Worm (Caenorhabditis elegans) whole organism, L1 larva: ENCODE measurements around the gene T24A6.16.
A peak's percentile ranks its signal among the peaks of the same experiment; 100 is the strongest.

ENCODE experiments used
- C34B4.2 ChIP-seq: sonication (generic microtip); optimal IDR thresholded peaks from 2 replicates; lab custom pipeline; 2017; ENCODE audit warnings: mild to moderate bottlenecking, missing genetic modification characterization, missing compliant biosample characterization
- F16B12.6 ChIP-seq: fragments of 150-350 bp; optimal IDR thresholded peaks from 2 replicates; lab custom pipeline; 2014; ENCODE audit warnings: missing biosample characterization, missing genetic modification characterization
- Y116A8C.19 ChIP-seq: sonication (generic microtip); optimal IDR thresholded peaks from 2 replicates; lab custom pipeline; 2016; ENCODE audit warnings: missing compliant biosample characterization, missing genetic modification characterization, borderline replicate concordance
- aha-1 ChIP-seq: fragments of 150-350 bp; optimal IDR thresholded peaks from 2 replicates; lab custom pipeline; 2014; ENCODE audit warnings: missing biosample characterization, missing genetic modification characterization
- alr-1 ChIP-seq: fragments of 200-800 bp; sonication (Bioruptor generic); optimal IDR thresholded peaks from 2 replicates; lab custom pipeline; 2018; ENCODE audit warnings: borderline replicate concordance, mild to moderate bottlenecking, missing genetic modification characterization, missing compliant biosample characterization
- aly-2 ChIP-seq: fragments of 150-350 bp; optimal IDR thresholded peaks from 2 replicates; lab custom pipeline; 2014; ENCODE audit warnings: missing biosample characterization, missing genetic modification characterization
- blmp-1 ChIP-seq: fragments of 150-350 bp; optimal IDR thresholded peaks from 2 replicates; lab custom pipeline; 2014; ENCODE audit warnings: missing biosample characterization, missing genetic modification characterization
- ceh-8 ChIP-seq: fragments of 200-800 bp; sonication (Bioruptor generic); optimal IDR thresholded peaks from 2 replicates; lab custom pipeline; 2018; ENCODE audit warnings: mild to moderate bottlenecking, missing genetic modification characterization, moderate library complexity, missing compliant biosample characterization
- ceh-82 ChIP-seq, 3 experiments: fragments of 150-350 bp in 1 of 3; sonication (generic microtip) in 2 of 3; optimal IDR thresholded peaks; 2 replicates each; lab custom pipeline; 2014 to 2017; ENCODE audit warnings: missing biosample characterization in 3 of 3, missing genetic modification characterization in 3 of 3
- efl-1 ChIP-seq, 4 experiments: fragments of 150-350 bp; optimal IDR thresholded peaks in 3 of 4; peaks in 1 of 4; 1 replicate in 1 of 4; 2 replicates in 3 of 4; lab custom pipeline; 2014; ENCODE audit warnings: missing biosample characterization in 2 of 4, missing genetic modification characterization in 2 of 4, missing genetic modification reagents in 2 of 4
- egl-27 ChIP-seq, 2 experiments: fragments of 150-350 bp in 1 of 2; sonication (generic microtip); optimal IDR thresholded peaks; 3 replicates each; lab custom pipeline; 2017 to 2018; ENCODE audit warnings: missing biosample characterization in 2 of 2, missing genetic modification characterization in 2 of 2, missing genetic modification reagents in 2 of 2
- elt-2 ChIP-seq: sonication (generic microtip); optimal IDR thresholded peaks from 2 replicates; lab custom pipeline; 2016; ENCODE audit warnings: missing genetic modification characterization, mild to moderate bottlenecking, inconsistent platforms, missing compliant biosample characterization, missing genetic modification reagents
- elt-3 ChIP-seq, 6 experiments: fragments of 150-350 bp in 1 of 6; sonication (generic microtip); optimal IDR thresholded peaks; 2 replicates each; lab custom pipeline; 2017 to 2018; ENCODE audit warnings: missing biosample characterization in 6 of 6, missing genetic modification characterization in 6 of 6, inconsistent platforms in 1 of 6
- fkh-10 ChIP-seq: sonication (generic microtip); optimal IDR thresholded peaks from 2 replicates; lab custom pipeline; 2017; ENCODE audit warnings: missing biosample characterization, missing genetic modification reagents, missing genetic modification characterization
- fkh-8 ChIP-seq: sonication (generic microtip); optimal IDR thresholded peaks from 2 replicates; lab custom pipeline; 2016; ENCODE audit warnings: mild to moderate bottlenecking, missing genetic modification characterization, missing compliant biosample characterization
- grh-1 ChIP-seq: fragments of 200-800 bp; sonication (Bioruptor generic); IDR thresholded peaks from 2 replicates; pipeline ENCODE4 v1.3.6; 2022; ENCODE audit warnings: missing genetic modification reagents, missing genetic modification characterization, missing compliant biosample characterization
- hpl-2 ChIP-seq: fragments of 150-350 bp; optimal IDR thresholded peaks from 2 replicates; lab custom pipeline; 2014; ENCODE audit warnings: missing biosample characterization, missing genetic modification reagents, missing genetic modification characterization
- irx-1 ChIP-seq: sonication (generic microtip); optimal IDR thresholded peaks from 2 replicates; lab custom pipeline; 2016; ENCODE audit warnings: missing genetic modification characterization, missing compliant biosample characterization
- isw-1 ChIP-seq: fragments of 200-800 bp; sonication (Bioruptor generic); IDR thresholded peaks from 2 replicates; pipeline ENCODE4 v1.3.6; 2022; ENCODE audit warnings: missing genetic modification characterization, missing compliant biosample characterization
- lin-39 ChIP-seq: fragments of 150-350 bp; optimal IDR thresholded peaks from 2 replicates; lab custom pipeline; 2014; ENCODE audit warnings: missing biosample characterization, missing genetic modification reagents, missing genetic modification characterization
- lsy-2 ChIP-seq, 2 experiments: fragments of 150-350 bp; optimal IDR thresholded peaks; 2 replicates each; lab custom pipeline; 2014; ENCODE audit warnings: missing biosample characterization in 2 of 2, missing genetic modification characterization in 2 of 2
- mdl-1 ChIP-seq, 2 experiments: fragments of 150-350 bp; optimal IDR thresholded peaks; 2 replicates each; lab custom pipeline; 2014 to 2017; ENCODE audit warnings: missing biosample characterization in 2 of 2, missing genetic modification characterization in 2 of 2, inconsistent platforms in 1 of 2
- nhr-237 ChIP-seq: fragments of 150-350 bp; optimal IDR thresholded peaks from 2 replicates; lab custom pipeline; 2014; ENCODE audit warnings: missing biosample characterization, missing genetic modification characterization
- nhr-71 ChIP-seq: sonication (generic microtip); optimal IDR thresholded peaks from 2 replicates; lab custom pipeline; 2016; ENCODE audit warnings: mild to moderate bottlenecking, missing genetic modification characterization, moderate library complexity, missing compliant biosample characterization
- nhr-76 ChIP-seq: sonication (generic microtip); optimal IDR thresholded peaks from 2 replicates; lab custom pipeline; 2017; ENCODE audit warnings: missing biosample characterization, missing genetic modification characterization
- nhr-84 ChIP-seq: sonication (generic microtip); optimal IDR thresholded peaks from 2 replicates; lab custom pipeline; 2017; ENCODE audit warnings: missing biosample characterization, missing genetic modification characterization
- nhr-90 ChIP-seq: sonication (generic microtip); optimal IDR thresholded peaks from 2 replicates; lab custom pipeline; 2016; ENCODE audit warnings: mild to moderate bottlenecking, missing genetic modification characterization, missing compliant biosample characterization; ENCODE audit not compliant: poor library complexity
- pag-3 ChIP-seq: sonication (generic microtip); optimal IDR thresholded peaks from 2 replicates; lab custom pipeline; 2017; ENCODE audit warnings: missing genetic modification characterization, mild to moderate bottlenecking, missing compliant biosample characterization, antibody characterized with exemption, borderline replicate concordance; ENCODE audit not compliant: insufficient read depth
- pax-3 ChIP-seq: fragments of 200-800 bp; sonication (Bioruptor generic); optimal IDR thresholded peaks from 2 replicates; lab custom pipeline; 2018; ENCODE audit warnings: mild to moderate bottlenecking, missing genetic modification characterization, moderate library complexity, missing compliant biosample characterization
- skn-1 ChIP-seq: fragments of 150-350 bp; optimal IDR thresholded peaks from 2 replicates; lab custom pipeline; 2014; ENCODE audit warnings: missing biosample characterization, missing genetic modification characterization
- snpc-4 ChIP-seq: fragments of 150-350 bp; optimal IDR thresholded peaks from 2 replicates; lab custom pipeline; 2014; ENCODE audit warnings: missing biosample characterization, missing genetic modification characterization
- sptf-1 ChIP-seq: fragments of 150-350 bp; optimal IDR thresholded peaks from 2 replicates; lab custom pipeline; 2014; ENCODE audit warnings: missing biosample characterization, missing genetic modification characterization
- swsn-7 ChIP-seq: sonication (generic microtip); optimal IDR thresholded peaks from 2 replicates; lab custom pipeline; 2016; ENCODE audit warnings: missing genetic modification characterization, missing compliant biosample characterization
- tbx-2 ChIP-seq: sonication (generic microtip); optimal IDR thresholded peaks from 2 replicates; lab custom pipeline; 2016; ENCODE audit warnings: missing genetic modification characterization, missing compliant biosample characterization
- vab-15 ChIP-seq: sonication (generic microtip); optimal IDR thresholded peaks from 2 replicates; lab custom pipeline; 2017; ENCODE audit warnings: missing genotype, mild to moderate bottlenecking, missing genetic modification characterization, missing compliant biosample characterization
- ztf-4 ChIP-seq: fragments of 150-350 bp; optimal IDR thresholded peaks from 2 replicates; lab custom pipeline; 2014; ENCODE audit warnings: missing biosample characterization, missing genetic modification characterization

T24A6.16 gene

DNA sequence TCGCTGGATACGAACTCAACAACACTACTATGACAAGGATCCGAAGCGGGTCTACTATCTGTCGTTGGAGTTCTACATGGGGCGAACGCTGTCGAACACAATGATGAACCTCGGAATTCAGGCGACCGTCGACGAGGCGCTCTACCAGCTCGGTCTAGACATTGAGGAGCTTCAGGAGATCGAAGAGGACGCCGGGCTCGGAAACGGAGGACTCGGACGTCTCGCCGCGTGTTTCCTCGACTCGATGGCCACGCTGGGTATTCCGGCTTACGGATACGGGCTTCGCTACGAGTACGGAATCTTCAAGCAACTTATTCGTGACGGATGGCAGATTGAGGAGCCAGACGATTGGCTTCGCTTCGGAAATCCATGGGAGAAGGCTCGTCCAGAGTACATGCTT, 18.9 kb upstream of the T24A6.16 start:
- TF ChIP-seq aly-2 (no peak), nhr-71 (tag; lab: Kevin White, UChicago) (no peak), C34B4.2 (tag; lab: Kevin White, UChicago) (no peak), egl-27 (tag; optimal IDR thresholded peaks at IDR 0.05; lab: Kevin White, UChicago) (no peak), nhr-90 (tag; lab: Kevin White, UChicago) (no peak), efl-1 (optimal IDR thresholded peaks at IDR 0.05; lab: Kevin White, UChicago) (no peak), efl-1 (GFP tag; optimal IDR thresholded peaks at IDR 0.05 in 1 of 2; lab: Kevin White, UChicago) (no peak), ztf-4 (tag; lab: Kevin White, UChicago) (no peak), irx-1 (tag; lab: Kevin White, UChicago) (no peak), fkh-8 (tag; lab: Kevin White, UChicago) (no peak), F16B12.6 (tag; lab: Kevin White, UChicago) (no peak), ceh-8 (GFP tag; lab: Kevin White, UChicago) (no peak), Y116A8C.19 (tag; lab: Kevin White, UChicago) (no peak), pag-3 (tag; lab: Kevin White, UChicago) (no peak), vab-15 (tag; lab: Kevin White, UChicago) (no peak), sptf-1 (no peak), blmp-1 (tag; lab: Kevin White, UChicago) (no peak), nhr-84 (tag; lab: Kevin White, UChicago) (no peak), skn-1 (tag; lab: Kevin White, UChicago) (no peak), alr-1 (no peak), lin-39 (no peak)

- TF ChIP-seq mdl-1 (tag; optimal IDR thresholded peaks at IDR 0.05; lab: Kevin White, UChicago) (peak in 1 of 2 experiments; percentile 9), pax-3 (tag; lab: Kevin White, UChicago) (no peak), aha-1 (no peak), alr-1 (no peak), fkh-10 (GFP tag; lab: Kevin White, UChicago) (no peak), nhr-237 (tag; lab: Kevin White, UChicago) (no peak), nhr-71 (tag; lab: Kevin White, UChicago) (peak; percentile 6), ceh-82 (tag; optimal IDR thresholded peaks at IDR 0.05; lab: Kevin White, UChicago) (no peak), isw-1 (GFP tag; lab: Robert Waterston, UW) (no peak), hpl-2 (GFP tag; lab: Kevin White, UChicago) (no peak), lsy-2 (tag; optimal IDR thresholded peaks at IDR 0.05; lab: Kevin White, UChicago) (no peak), tbx-2 (no peak), nhr-76 (tag; lab: Kevin White, UChicago) (no peak), swsn-7 (tag; lab: Kevin White, UChicago) (no peak)
Observed at ce11 chrV:3581034-3581433, 18.3 kb upstream of the T24A6.16 start.

- TF ChIP-seq efl-1 (optimal IDR thresholded peaks at IDR 0.05; lab: Kevin White, UChicago) = no peak
- peak in 1 of 2 experiments; percentile 27 for TF ChIP-seq efl-1 (GFP tag; optimal IDR thresholded peaks at IDR 0.05 in 1 of 2; lab: Kevin White, UChicago)
- no peak for TF ChIP-seq ceh-8 (GFP tag; lab: Kevin White, UChicago)
- TF ChIP-seq elt-3 (tag; optimal IDR thresholded peaks at IDR 0.05; lab: Kevin White, UChicago) = peak in 2 of 6 experiments; percentile 8 to 39
- TF ChIP-seq blmp-1 (tag; lab: Kevin White, UChicago) = peak; percentile 52
- TF ChIP-seq elt-2 (tag; lab: Kevin White, UChicago) = peak; percentile 52
- no peak for TF ChIP-seq mdl-1 (tag; optimal IDR thresholded peaks at IDR 0.05; lab: Kevin White, UChicago)
- no peak for TF ChIP-seq snpc-4 (tag; lab: Kevin White, UChicago)
- no peak for TF ChIP-seq grh-1 (GFP tag; lab: Robert Waterston, UW)
- TF ChIP-seq F16B12.6 (tag; lab: Kevin White, UChicago) = no peak
Observed at ce11 chrV:3580385-3580784, 17.7 kb upstream of the T24A6.16 start.
